Fruit fly (Drosophila melanogaster) whole organism, embryonic: ENCODE data around the gene Chpf.

Source experiments
- Atf6 ChIP-seq: fragments of 200-800 bp; sonication (Bioruptor generic); IDR thresholded peaks from 2 replicates; pipeline ENCODE4 v1.3.6; 2022; ENCODE audit warnings: missing biosample characterization, missing genetic modification characterization
- CG10321 ChIP-seq: fragments of 200-800 bp; sonication (Bioruptor generic); IDR thresholded peaks from 2 replicates; pipeline ENCODE4 v1.3.6; 2022; ENCODE audit warnings: missing biosample characterization, missing genetic modification characterization
- CG12236 ChIP-seq: fragments of 200-800 bp; sonication (Bioruptor generic); optimal IDR thresholded peaks from 2 replicates; lab custom pipeline; 2016; ENCODE audit warnings: missing biosample characterization, missing genetic modification characterization
- CG12769 ChIP-seq: fragments of 200-800 bp; sonication (Bioruptor generic); optimal IDR thresholded peaks from 2 replicates; lab custom pipeline; 2019; ENCODE audit warnings: missing biosample characterization, mild to moderate bottlenecking, missing genetic modification characterization, moderate library complexity
- CG13894 ChIP-seq: fragments of 200-800 bp; sonication (Bioruptor generic); optimal IDR thresholded peaks from 3 replicates; lab custom pipeline; 2018; ENCODE audit warnings: missing biosample characterization, mild to moderate bottlenecking, missing genetic modification characterization, moderate library complexity
- CG15073 ChIP-seq: fragments of 200-800 bp; sonication (Bioruptor generic); optimal IDR thresholded peaks from 2 replicates; lab custom pipeline; 2016; ENCODE audit warnings: missing biosample characterization, missing genetic modification characterization
- CG1602 ChIP-seq: fragments of 200-800 bp; sonication (Bioruptor generic); optimal IDR thresholded peaks from 3 replicates; lab custom pipeline; 2016; ENCODE audit warnings: missing biosample characterization, missing genetic modification characterization
- CG1603 ChIP-seq: fragments of 200-800 bp; sonication (Bioruptor generic); optimal IDR thresholded peaks from 2 replicates; lab custom pipeline; 2019; ENCODE audit warnings: missing biosample characterization, mild to moderate bottlenecking, missing genetic modification characterization, moderate library complexity
- CG18262 ChIP-seq: fragments of 200-800 bp; optimal IDR thresholded peaks from 3 replicates; lab custom pipeline; 2019; ENCODE audit warnings: missing biosample characterization, mild to moderate bottlenecking, missing genetic modification characterization, moderate library complexity
- CG2116 ChIP-seq: fragments of 200-800 bp; sonication (Bioruptor generic); optimal IDR thresholded peaks from 3 replicates; lab custom pipeline; 2018; ENCODE audit warnings: missing biosample characterization, mild to moderate bottlenecking, missing genetic modification characterization
- CG2120 ChIP-seq: fragments of 200-800 bp; sonication (Bioruptor generic); optimal IDR thresholded peaks from 3 replicates; lab custom pipeline; 2016; ENCODE audit warnings: missing biosample characterization, missing genetic modification characterization
- CG3163 ChIP-seq: fragments of 200-800 bp; sonication (Bioruptor generic); optimal IDR thresholded peaks from 3 replicates; lab custom pipeline; 2016; ENCODE audit warnings: missing biosample characterization, missing genetic modification characterization
- CG32767 ChIP-seq: fragments of 200-800 bp; sonication (Bioruptor generic); IDR thresholded peaks from 2 replicates; pipeline ENCODE4 v1.3.6; 2022; ENCODE audit warnings: missing biosample characterization, missing genetic modification characterization
- CG8765 ChIP-seq: fragments of 200-800 bp; sonication (Bioruptor generic); IDR thresholded peaks from 2 replicates; pipeline ENCODE4 v1.3.6; 2022; ENCODE audit warnings: missing biosample characterization, missing genetic modification characterization
- CG9437 ChIP-seq: fragments of 200-800 bp; sonication (Bioruptor generic); optimal IDR thresholded peaks from 2 replicates; lab custom pipeline; 2018; ENCODE audit warnings: missing biosample characterization, mild to moderate bottlenecking, missing genetic modification characterization
- Camta ChIP-seq: fragments of 200-800 bp; sonication (Bioruptor generic); optimal IDR thresholded peaks from 2 replicates; lab custom pipeline; 2016; ENCODE audit warnings: missing biosample characterization, missing genetic modification characterization
- CoRest ChIP-seq: fragments of 200-800 bp; sonication (Bioruptor generic); optimal IDR thresholded peaks from 3 replicates; lab custom pipeline; 2018; ENCODE audit warnings: missing biosample characterization, mild to moderate bottlenecking, missing genetic modification characterization, moderate library complexity
- D19B ChIP-seq: fragments of 200-800 bp; sonication (Bioruptor generic); optimal IDR thresholded peaks from 2 replicates; lab custom pipeline; 2017; ENCODE audit warnings: missing biosample characterization, mild to moderate bottlenecking, missing genetic modification characterization
- Dref ChIP-seq: fragments of 200-800 bp; sonication (Bioruptor generic); IDR thresholded peaks from 2 replicates; pipeline ENCODE4 v1.3.6; 2022; ENCODE audit warnings: missing biosample characterization, missing genetic modification characterization
- Elba2 ChIP-seq: fragments of 200-800 bp; sonication (Bioruptor generic); optimal IDR thresholded peaks from 3 replicates; lab custom pipeline; 2016; ENCODE audit warnings: missing biosample characterization, missing genetic modification characterization
- Ets65A ChIP-seq: fragments of 200-800 bp; sonication (Bioruptor generic); peaks from one replicate; lab custom pipeline; 2016; ENCODE audit warnings: missing biosample characterization, missing genetic modification characterization
- HHEX ChIP-seq: fragments of 200-800 bp; sonication (Bioruptor generic); optimal IDR thresholded peaks from 3 replicates; lab custom pipeline; 2017; ENCODE audit warnings: missing biosample characterization, mild to moderate bottlenecking, missing genetic modification characterization, missing genetic modification reagents
- HLHmδ ChIP-seq: fragments of 200-800 bp; sonication (Bioruptor generic); optimal IDR thresholded peaks from 2 replicates; lab custom pipeline; 2018; ENCODE audit warnings: missing biosample characterization, mild to moderate bottlenecking, missing genetic modification characterization, moderate library complexity
- HmgZ ChIP-seq: fragments of 200-800 bp; sonication (Bioruptor generic); optimal IDR thresholded peaks from 2 replicates; lab custom pipeline; 2018; ENCODE audit warnings: missing biosample characterization, mild to moderate bottlenecking, missing genetic modification characterization
- Hr51 ChIP-seq, 2 experiments: fragments of 200-800 bp; sonication (Bioruptor generic); optimal IDR thresholded peaks; 2 replicates in 1 of 2; 3 replicates in 1 of 2; lab custom pipeline; 2016 to 2018; ENCODE audit warnings: missing biosample characterization in 2 of 2, missing genetic modification characterization in 2 of 2, mild to moderate bottlenecking in 1 of 2, moderate library complexity in 1 of 2
- MESR4 ChIP-seq: fragments of 200-800 bp; sonication (Bioruptor generic); optimal IDR thresholded peaks from 2 replicates; lab custom pipeline; 2018; ENCODE audit warnings: missing biosample characterization, mild to moderate bottlenecking, missing genetic modification characterization, moderate library complexity
- Myb ChIP-seq: fragments of 200-800 bp; sonication (Bioruptor generic); optimal IDR thresholded peaks from 2 replicates; lab custom pipeline; 2016; ENCODE audit warnings: missing biosample characterization, missing genetic modification characterization
- Pdp1 ChIP-seq, 2 experiments: fragments of 200-800 bp; sonication (Bioruptor generic); optimal IDR thresholded peaks; 3 replicates each; lab custom pipeline; 2016; ENCODE audit warnings: missing biosample characterization in 2 of 2, missing genetic modification characterization in 2 of 2, mild to moderate bottlenecking in 1 of 2, moderate library complexity in 1 of 2
- YL-1 ChIP-seq: fragments of 200-800 bp; sonication (Bioruptor generic); optimal IDR thresholded peaks from 3 replicates; lab custom pipeline; 2017; ENCODE audit warnings: missing biosample characterization, mild to moderate bottlenecking, missing genetic modification characterization
- abd-A ChIP-seq: fragments of 200-800 bp; sonication (Bioruptor generic); optimal IDR thresholded peaks from 3 replicates; lab custom pipeline; 2019; ENCODE audit warnings: missing biosample characterization, mild to moderate bottlenecking, missing genetic modification characterization, moderate library complexity
- ato ChIP-seq: fragments of 200-800 bp; sonication (Bioruptor generic); IDR thresholded peaks from 2 replicates; pipeline ENCODE4 v1.3.6; 2022; ENCODE audit warnings: missing biosample characterization, missing genetic modification characterization; ENCODE audit not compliant: partially characterized antibody
- bbx ChIP-seq: fragments of 200-800 bp; sonication (Bioruptor generic); IDR thresholded peaks from 2 replicates; pipeline ENCODE4 v1.3.6; 2022; ENCODE audit warnings: missing biosample characterization, missing genetic modification characterization; ENCODE audit not compliant: partially characterized antibody
- bigmax ChIP-seq: fragments of 200-800 bp; sonication (Bioruptor generic); optimal IDR thresholded peaks from 2 replicates; lab custom pipeline; 2018; ENCODE audit warnings: missing biosample characterization, mild to moderate bottlenecking, missing genetic modification characterization
- cas ChIP-seq: fragments of 200-800 bp; sonication (Bioruptor generic); IDR thresholded peaks from 2 replicates; pipeline ENCODE4 v1.3.6; 2022; ENCODE audit warnings: missing biosample characterization, missing genetic modification characterization
- caup ChIP-seq: fragments of 200-800 bp; sonication (Bioruptor generic); optimal IDR thresholded peaks from 3 replicates; lab custom pipeline; 2017; ENCODE audit warnings: missing biosample characterization, mild to moderate bottlenecking, missing genetic modification characterization, moderate library complexity; ENCODE audit not compliant: severe bottlenecking
- corto ChIP-seq: fragments of 200-800 bp; sonication (Bioruptor generic); optimal IDR thresholded peaks from 2 replicates; lab custom pipeline; 2016; ENCODE audit warnings: missing biosample characterization, mild to moderate bottlenecking, missing genetic modification characterization, moderate library complexity
- hbn ChIP-seq: fragments of 200-800 bp; sonication (Bioruptor generic); IDR thresholded peaks from 2 replicates; pipeline ENCODE4 v1.3.6; 2022; ENCODE audit warnings: missing biosample characterization, missing genetic modification characterization; ENCODE audit not compliant: partially characterized antibody
- insv ChIP-seq, 2 experiments: fragments of 200-800 bp; sonication (Bioruptor generic); optimal IDR thresholded peaks; 3 replicates each; lab custom pipeline; 2016 to 2018; ENCODE audit warnings: missing biosample characterization in 2 of 2, missing genetic modification characterization in 2 of 2
- nerfin-1 ChIP-seq: fragments of 200-800 bp; sonication (Bioruptor generic); optimal IDR thresholded peaks from 3 replicates; lab custom pipeline; 2019; ENCODE audit warnings: missing biosample characterization, mild to moderate bottlenecking, missing genetic modification characterization, moderate library complexity
- nmo ChIP-seq: fragments of 200-800 bp; sonication (Bioruptor generic); optimal IDR thresholded peaks from 2 replicates; lab custom pipeline; 2018; ENCODE audit warnings: missing biosample characterization, mild to moderate bottlenecking, missing genetic modification characterization, moderate library complexity
- pfk ChIP-seq: fragments of 200-800 bp; sonication (Bioruptor generic); optimal IDR thresholded peaks from 2 replicates; lab custom pipeline; 2018; ENCODE audit warnings: missing biosample characterization, mild to moderate bottlenecking, missing genetic modification characterization, moderate library complexity
- row ChIP-seq: fragments of 200-800 bp; sonication (Bioruptor generic); IDR thresholded peaks from 3 replicates; pipeline ENCODE4 v1.3.6; 2022; ENCODE audit warnings: missing biosample characterization, missing genetic modification characterization
- sd ChIP-seq: fragments of 200-800 bp; sonication (Bioruptor generic); optimal IDR thresholded peaks from 3 replicates; lab custom pipeline; 2018; ENCODE audit warnings: missing biosample characterization, mild to moderate bottlenecking, missing genetic modification characterization, moderate library complexity
- sim ChIP-seq: fragments of 200-800 bp; sonication (Bioruptor generic); IDR thresholded peaks from 2 replicates; pipeline ENCODE4 v1.3.6; 2022; ENCODE audit warnings: missing biosample characterization, missing genetic modification characterization
- stc ChIP-seq: fragments of 200-800 bp; sonication (Bioruptor generic); IDR thresholded peaks from 2 replicates; pipeline ENCODE4 v1.3.6; 2022; ENCODE audit warnings: missing biosample characterization, missing genetic modification characterization
- stwl ChIP-seq: fragments of 200-800 bp; sonication (Bioruptor generic); optimal IDR thresholded peaks from 3 replicates; lab custom pipeline; 2018; ENCODE audit warnings: missing biosample characterization, mild to moderate bottlenecking, missing genetic modification characterization, moderate library complexity
- tap ChIP-seq: fragments of 200-800 bp; optimal IDR thresholded peaks from 3 replicates; lab custom pipeline; 2019; ENCODE audit warnings: missing biosample characterization, mild to moderate bottlenecking, missing genetic modification characterization, moderate library complexity
- twi ChIP-seq: fragments of 200-800 bp; optimal IDR thresholded peaks from 2 replicates; lab custom pipeline; 2019; ENCODE audit warnings: missing biosample characterization, mild to moderate bottlenecking, missing genetic modification characterization, moderate library complexity
- unc-4 ChIP-seq: fragments of 200-800 bp; sonication (Bioruptor generic); IDR thresholded peaks from 2 replicates; pipeline ENCODE4 v1.3.6; 2022; ENCODE audit warnings: missing biosample characterization, missing genetic modification characterization; ENCODE audit not compliant: partially characterized antibody
- vvl ChIP-seq: fragments of 200-800 bp; sonication (Bioruptor generic); IDR thresholded peaks from 2 replicates; pipeline ENCODE4 v1.3.6; 2022; ENCODE audit warnings: missing biosample characterization, missing genetic modification characterization

Gene Chpf

dm6 chrX:13128750-13129152 lies 16.5 kb upstream of the Chpf start, which contains the start of the genes CG32638, CG15717 and MFS10 (continued):
- TF ChIP-seq caup (GFP tag; lab: Kevin White, UChicago) (peak; percentile 20), CG32767 (GFP tag; lab: Robert Waterston, UW) (no peak), CG12236 (GFP tag; lab: Kevin White, UChicago) (no peak), tap (no peak), CG15073 (GFP tag; lab: Kevin White, UChicago) (no peak), HLHmδ (GFP tag; lab: Kevin White, UChicago) (no peak), insv (GFP tag; optimal IDR thresholded peaks at IDR 0.05; lab: Kevin White, UChicago) (peak in 1 of 2 experiments; percentile 31), Elba2 (GFP tag; lab: Kevin White, UChicago) (no peak), row (GFP tag; lab: Robert Waterston, UW) (peak; percentile 56), CG9437 (no peak), MESR4 (GFP tag; lab: Kevin White, UChicago) (peak; percentile 80), stc (no peak), nerfin-1 (tag; lab: Kevin White, UChicago) (peak; percentile 4), Pdp1 (GFP tag; optimal IDR thresholded peaks at IDR 0.05; lab: Kevin White, UChicago) (peak in 1 of 2 experiments; percentile 43), HmgZ (tag; lab: Kevin White, UChicago) (peak; percentile 83), nmo (GFP tag; lab: Kevin White, UChicago) (peak; percentile 50), ato (GFP tag; lab: Robert Waterston, UW) (0 out of 2 replicates have a peak, but pooled peaks have one; percentile 21), pfk (GFP tag; lab: Kevin White, UChicago) (peak; percentile 23), CG3163 (no peak), CG1603 (peak; percentile 85), cas (GFP tag; lab: Robert Waterston, UW) (no peak), CG2116 (GFP tag; lab: Kevin White, UChicago) (peak; percentile 44), sim (GFP tag; lab: Robert Waterston, UW) (no peak), CG8765 (GFP tag; lab: Robert Waterston, UW) (0 out of 2 replicates have a peak, but pooled peaks have one; percentile 23), YL-1 (GFP tag; lab: Kevin White, UChicago) (peak; percentile 9), vvl (GFP tag; lab: Robert Waterston, UW) (peak; percentile 50; the same call in 1 of the 2 replicates), Hr51 (GFP tag; optimal IDR thresholded peaks at IDR 0.05; lab: Kevin White, UChicago) (no peak), twi (no peak), Myb (GFP tag; lab: Kevin White, UChicago) (peak; percentile 58), abd-A (tag; lab: Kevin White, UChicago) (peak; percentile 70), CG1602 (GFP tag; lab: Kevin White, UChicago) (no peak), bbx (GFP tag; lab: Robert Waterston, UW) (0 out of 2 replicates have a peak, but pooled peaks have one; percentile 24), unc-4 (GFP tag; lab: Robert Waterston, UW) (no peak), CG10321 (no peak), corto (GFP tag; lab: Kevin White, UChicago) (no peak), CG18262 (tag; lab: Kevin White, UChicago) (no peak), Ets65A (GFP tag; lab: Kevin White, UChicago) (peak; percentile 21), bigmax (peak; percentile 88), D19B (GFP tag; lab: Kevin White, UChicago) (no peak), hbn (GFP tag; lab: Robert Waterston, UW) (peak; percentile 28; the same call in 1 of the 2 replicates), Atf6 (GFP tag; lab: Robert Waterston, UW) (no peak), CoRest (tag; lab: Kevin White, UChicago) (peak; percentile 19), sd (tag; lab: Kevin White, UChicago) (peak; percentile 59), CG2120 (GFP tag; lab: Kevin White, UChicago) (peak; percentile 33), CG13894 (tag; lab: Kevin White, UChicago) (peak; percentile 67), Dref (GFP tag; lab: Robert Waterston, UW) (peak; percentile 47), HHEX (GFP tag; lab: Kevin White, UChicago) (no peak), stwl (tag; lab: Kevin White, UChicago) (peak; percentile 78), Camta (GFP tag; lab: Kevin White, UChicago) (no peak), CG12769 (tag; lab: Kevin White, UChicago) (peak; percentile 55)
